Worm (Caenorhabditis elegans) whole organism, late embryonic: Measurements from ENCODE around the gene srx-78.

Source experiments
- C38D4.7 ChIP-seq: fragments of 200-800 bp; sonication (Bioruptor generic); optimal IDR thresholded peaks from 2 replicates; lab custom pipeline; 2018; ENCODE audit warnings: mild to moderate bottlenecking, missing genetic modification characterization, moderate library complexity, missing compliant biosample characterization
- F13H6.1 ChIP-seq: sonication (generic microtip); optimal IDR thresholded peaks from 2 replicates; lab custom pipeline; 2016; ENCODE audit warnings: missing genetic modification characterization, missing compliant biosample characterization
- K02D7.2 ChIP-seq: sonication (generic microtip); optimal IDR thresholded peaks from 2 replicates; lab custom pipeline; 2017; ENCODE audit warnings: mild to moderate bottlenecking, missing genetic modification characterization, missing compliant biosample characterization
- K09A11.1 ChIP-seq: sonication (generic microtip); optimal IDR thresholded peaks from 2 replicates; lab custom pipeline; 2017; ENCODE audit warnings: antibody characterized with exemption, mild to moderate bottlenecking, missing genetic modification characterization, missing compliant biosample characterization; ENCODE audit not compliant: insufficient read depth
- T23F11.4 ChIP-seq: fragments of 200-800 bp; sonication (Bioruptor generic); optimal IDR thresholded peaks from 2 replicates; lab custom pipeline; 2018; ENCODE audit warnings: mild to moderate bottlenecking, missing genetic modification characterization, missing compliant biosample characterization
- Y22D7AL.16 ChIP-seq: sonication (generic microtip); optimal IDR thresholded peaks from 2 replicates; lab custom pipeline; 2016; ENCODE audit warnings: missing genetic modification characterization, missing compliant biosample characterization
- ama-1 ChIP-seq: fragments of 150-350 bp; optimal IDR thresholded peaks from 2 replicates; lab custom pipeline; 2014
- ceh-14 ChIP-seq: sonication (generic microtip); optimal IDR thresholded peaks from 2 replicates; lab custom pipeline; 2016; ENCODE audit warnings: missing genotype, missing genetic modification characterization, missing compliant biosample characterization
- ceh-18 ChIP-seq: sonication (generic microtip); optimal IDR thresholded peaks from 2 replicates; lab custom pipeline; 2016; ENCODE audit warnings: missing genetic modification characterization, missing compliant biosample characterization
- ceh-2 ChIP-seq: sonication (generic microtip); optimal IDR thresholded peaks from 2 replicates; lab custom pipeline; 2016; ENCODE audit warnings: missing genotype, missing genetic modification characterization, missing compliant biosample characterization
- ceh-22 ChIP-seq: sonication (generic microtip); optimal IDR thresholded peaks from 2 replicates; lab custom pipeline; 2017; ENCODE audit warnings: missing biosample characterization, missing genetic modification characterization
- ceh-24 ChIP-seq: sonication (generic microtip); optimal IDR thresholded peaks from 2 replicates; lab custom pipeline; 2016; ENCODE audit warnings: mild to moderate bottlenecking, missing genetic modification characterization, missing compliant biosample characterization
- ceh-30 ChIP-seq: fragments of 150-350 bp; optimal IDR thresholded peaks from 2 replicates; lab custom pipeline; 2014; ENCODE audit warnings: missing biosample characterization, missing genetic modification characterization
- ceh-31 ChIP-seq: sonication (generic microtip); optimal IDR thresholded peaks from 2 replicates; lab custom pipeline; 2016; ENCODE audit warnings: missing genetic modification characterization, missing compliant biosample characterization
- ceh-34 ChIP-seq: sonication (generic microtip); optimal IDR thresholded peaks from 2 replicates; lab custom pipeline; 2016; ENCODE audit warnings: mild to moderate bottlenecking, missing genetic modification characterization, missing compliant biosample characterization
- ceh-48 ChIP-seq: sonication (generic microtip); optimal IDR thresholded peaks from 2 replicates; lab custom pipeline; 2016; ENCODE audit warnings: missing genetic modification characterization, inconsistent platforms, missing compliant biosample characterization
- ceh-6 ChIP-seq: fragments of 200-800 bp; sonication (Bioruptor generic); optimal IDR thresholded peaks from 2 replicates; lab custom pipeline; 2018; ENCODE audit warnings: mild to moderate bottlenecking, missing genetic modification characterization, missing compliant biosample characterization
- ceh-9 ChIP-seq: sonication (generic microtip); optimal IDR thresholded peaks from 2 replicates; lab custom pipeline; 2016; ENCODE audit warnings: mild to moderate bottlenecking, missing genetic modification characterization, inconsistent platforms, missing compliant biosample characterization
- che-1 ChIP-seq: sonication (generic microtip); optimal IDR thresholded peaks from 2 replicates; lab custom pipeline; 2016; ENCODE audit warnings: mild to moderate bottlenecking, missing genetic modification characterization, missing compliant biosample characterization
- elt-2 ChIP-seq: sonication (generic microtip); optimal IDR thresholded peaks from 2 replicates; lab custom pipeline; 2016; ENCODE audit warnings: missing genetic modification reagents, missing genetic modification characterization, missing compliant biosample characterization
- elt-4 ChIP-seq: sonication (generic microtip); optimal IDR thresholded peaks from 2 replicates; lab custom pipeline; 2016; ENCODE audit warnings: missing genetic modification characterization, missing compliant biosample characterization
- ets-4 ChIP-seq: sonication (generic microtip); optimal IDR thresholded peaks from 2 replicates; lab custom pipeline; 2016; ENCODE audit warnings: missing genetic modification characterization, missing compliant biosample characterization
- eyg-1 ChIP-seq: sonication (generic microtip); optimal IDR thresholded peaks from 2 replicates; lab custom pipeline; 2016; ENCODE audit warnings: missing genotype, missing genetic modification characterization, missing compliant biosample characterization
- fkh-10 ChIP-seq: fragments of 150-350 bp; optimal IDR thresholded peaks from 2 replicates; lab custom pipeline; 2014; ENCODE audit warnings: missing biosample characterization, missing genetic modification reagents, missing genetic modification characterization
- fkh-6 ChIP-seq: sonication (generic microtip); optimal IDR thresholded peaks from 2 replicates; lab custom pipeline; 2016; ENCODE audit warnings: missing genetic modification characterization, missing compliant biosample characterization
- gmeb-2 ChIP-seq: sonication (generic microtip); optimal IDR thresholded peaks from 2 replicates; lab custom pipeline; 2016; ENCODE audit warnings: missing genetic modification characterization, inconsistent platforms, missing compliant biosample characterization
- hlh-30 ChIP-seq: sonication (generic microtip); optimal IDR thresholded peaks from 2 replicates; lab custom pipeline; 2017; ENCODE audit warnings: antibody characterized with exemption, missing genetic modification characterization, missing compliant biosample characterization; ENCODE audit not compliant: insufficient read depth
- hlh-6 ChIP-seq: sonication (generic microtip); optimal IDR thresholded peaks from 2 replicates; lab custom pipeline; 2016; ENCODE audit warnings: missing genotype, missing genetic modification characterization, missing compliant biosample characterization
- lim-6 ChIP-seq: sonication (generic microtip); optimal IDR thresholded peaks from 2 replicates; lab custom pipeline; 2016; ENCODE audit warnings: missing genetic modification characterization, missing compliant biosample characterization
- madf-2 ChIP-seq: sonication (generic microtip); optimal IDR thresholded peaks from 2 replicates; lab custom pipeline; 2017; ENCODE audit warnings: missing genetic modification characterization, missing compliant biosample characterization
- mec-3 ChIP-seq: sonication (generic microtip); optimal IDR thresholded peaks from 2 replicates; lab custom pipeline; 2016; ENCODE audit warnings: borderline replicate concordance, missing genetic modification characterization, missing compliant biosample characterization
- nhr-11 ChIP-seq: fragments of 150-350 bp; optimal IDR thresholded peaks from 2 replicates; lab custom pipeline; 2014; ENCODE audit warnings: missing biosample characterization, missing genetic modification characterization
- nhr-232 ChIP-seq: sonication (generic microtip); optimal IDR thresholded peaks from 2 replicates; lab custom pipeline; 2016; ENCODE audit warnings: missing genetic modification characterization, missing compliant biosample characterization
- npax-4 ChIP-seq: sonication (generic microtip); optimal IDR thresholded peaks from 2 replicates; lab custom pipeline; 2016; ENCODE audit warnings: missing genetic modification characterization, missing compliant biosample characterization
- odd-2 ChIP-seq: sonication (generic microtip); optimal IDR thresholded peaks from 2 replicates; lab custom pipeline; 2017; ENCODE audit warnings: antibody characterized with exemption, mild to moderate bottlenecking, missing genetic modification characterization, missing compliant biosample characterization
- pag-3 ChIP-seq: sonication (generic microtip); optimal IDR thresholded peaks from 2 replicates; lab custom pipeline; 2016; ENCODE audit warnings: missing compliant biosample characterization, missing genetic modification characterization, borderline replicate concordance
- pat-9 ChIP-seq: fragments of 200-800 bp; sonication (Bioruptor generic); optimal IDR thresholded peaks from 2 replicates; lab custom pipeline; 2018; ENCODE audit warnings: mild to moderate bottlenecking, missing genetic modification characterization, moderate library complexity, missing compliant biosample characterization
- pax-1 ChIP-seq: fragments of 150-350 bp; optimal IDR thresholded peaks from 2 replicates; lab custom pipeline; 2014; ENCODE audit warnings: missing biosample characterization, missing genetic modification characterization
- pha-4 ChIP-seq: fragments of 150-350 bp; optimal IDR thresholded peaks from 2 replicates; lab custom pipeline; 2018; ENCODE audit warnings: missing biosample characterization, missing genetic modification reagents, missing genetic modification characterization
- pros-1 ChIP-seq: fragments of 150-350 bp; optimal IDR thresholded peaks from 2 replicates; lab custom pipeline; 2014; ENCODE audit warnings: missing biosample characterization, missing genetic modification reagents, missing genetic modification characterization
- ref-2 ChIP-seq: sonication (generic microtip); optimal IDR thresholded peaks from 2 replicates; lab custom pipeline; 2016; ENCODE audit warnings: missing genetic modification characterization, missing compliant biosample characterization
- rnt-1 ChIP-seq: sonication (generic microtip); optimal IDR thresholded peaks from 2 replicates; lab custom pipeline; 2016; ENCODE audit warnings: missing genetic modification characterization, missing compliant biosample characterization
- sdc-2 ChIP-seq: sonication (generic microtip); optimal IDR thresholded peaks from 2 replicates; lab custom pipeline; 2016; ENCODE audit warnings: missing genotype, missing genetic modification characterization, missing compliant biosample characterization
- sox-2 ChIP-seq: fragments of 200-800 bp; sonication (Bioruptor generic); IDR thresholded peaks from 2 replicates; pipeline ENCODE4 v1.3.6; 2022; ENCODE audit warnings: missing genetic modification reagents, missing genetic modification characterization, missing compliant biosample characterization
- sox-4 ChIP-seq: sonication (generic microtip); optimal IDR thresholded peaks from 2 replicates; lab custom pipeline; 2017; ENCODE audit warnings: mild to moderate bottlenecking, missing genetic modification characterization, inconsistent platforms, missing compliant biosample characterization
- tbx-7 ChIP-seq: sonication (generic microtip); optimal IDR thresholded peaks from 2 replicates; lab custom pipeline; 2016; ENCODE audit warnings: missing genotype, missing genetic modification characterization, missing compliant biosample characterization
- unc-55 ChIP-seq: sonication (generic microtip); optimal IDR thresholded peaks from 2 replicates; lab custom pipeline; 2017; ENCODE audit warnings: missing biosample characterization, missing genetic modification reagents, missing genetic modification characterization
- zip-5 ChIP-seq: sonication (generic microtip); optimal IDR thresholded peaks from 2 replicates; lab custom pipeline; 2016; ENCODE audit warnings: missing genetic modification characterization, missing compliant biosample characterization
- ztf-16 ChIP-seq: sonication (generic microtip); optimal IDR thresholded peaks from 2 replicates; lab custom pipeline; 2017; ENCODE audit warnings: missing genetic modification characterization, missing compliant biosample characterization

The srx-78 gene

DNA sequence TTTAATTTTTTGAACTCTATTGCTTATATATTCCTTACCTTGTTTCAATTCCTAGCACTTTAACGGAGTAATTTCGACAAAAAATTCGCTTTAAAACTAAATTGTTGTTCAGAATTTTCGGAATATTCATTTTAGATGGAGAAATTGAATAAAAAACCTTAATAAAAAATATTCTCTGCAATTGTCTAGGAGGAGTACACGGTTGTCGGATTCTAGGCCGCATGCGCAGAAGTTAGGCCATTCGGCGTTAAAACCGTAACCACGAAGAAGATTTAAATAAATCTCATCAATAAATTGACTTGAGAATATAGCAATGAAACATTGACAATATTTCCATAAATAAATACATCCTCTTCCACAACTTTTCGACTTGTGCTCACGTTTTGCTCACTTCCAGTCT, 12.6 kb upstream of the srx-78 start, which contains the start of the genes C01G10.10 and C01G10.9 (continued):
- peak; percentile 81 for TF ChIP-seq elt-2 (tag; lab: Kevin White, UChicago)
- peak; percentile 33 for TF ChIP-seq fkh-6

- TF ChIP-seq pax-1 (tag; lab: Kevin White, UChicago): no peak
- no peak for TF ChIP-seq madf-2 (tag; lab: Kevin White, UChicago)
- no peak for TF ChIP-seq che-1 (tag; lab: Kevin White, UChicago)
- TF ChIP-seq rnt-1 (tag; lab: Kevin White, UChicago): no peak
- no peak for TF ChIP-seq pat-9 (tag; lab: Kevin White, UChicago)
- TF ChIP-seq ets-4: no peak
- no peak for TF ChIP-seq ceh-30 (tag; lab: Kevin White, UChicago)
- no peak for TF ChIP-seq K09A11.1 (tag; lab: Kevin White, UChicago)
- no peak for TF ChIP-seq ceh-34 (tag; lab: Kevin White, UChicago)
- TF ChIP-seq pha-4 (tag; lab: Kevin White, UChicago): no peak
- no peak for TF ChIP-seq zip-5 (tag; lab: Kevin White, UChicago)
- TF ChIP-seq ztf-16: no peak
- no peak for TF ChIP-seq K02D7.2 (tag; lab: Kevin White, UChicago)
- no peak for TF ChIP-seq F13H6.1
Measured at ce11 chrV:15083659-15084058, 11.2 kb upstream of the srx-78 start.

- peak; percentile 66 for TF ChIP-seq eyg-1 (tag; lab: Kevin White, UChicago)
- TF ChIP-seq ceh-48 (tag; lab: Kevin White, UChicago): peak; percentile 29
- peak; percentile 94 for TF ChIP-seq ceh-14 (tag; lab: Kevin White, UChicago)
- peak; percentile 84 for TF ChIP-seq ref-2
- no peak for TF ChIP-seq ceh-9 (tag; lab: Kevin White, UChicago)
- TF ChIP-seq hlh-30 (tag; lab: Kevin White, UChicago): no peak
- no peak for TF ChIP-seq sox-2
- no peak for TF ChIP-seq ceh-6 (GFP tag; lab: Kevin White, UChicago)
- no peak for TF ChIP-seq pha-4 (tag; lab: Kevin White, UChicago)
- no peak for TF ChIP-seq npax-4 (tag; lab: Kevin White, UChicago)
- TF ChIP-seq elt-4 (tag; lab: Kevin White, UChicago): no peak
- peak; percentile 92 for TF ChIP-seq tbx-7
- TF ChIP-seq T23F11.4 (GFP tag; lab: Kevin White, UChicago): no peak
- TF ChIP-seq ceh-24 (tag; lab: Kevin White, UChicago): no peak
- TF ChIP-seq odd-2 (tag; lab: Kevin White, UChicago): no peak
- peak; percentile 40 for TF ChIP-seq pax-1 (tag; lab: Kevin White, UChicago)
- TF ChIP-seq sox-4 (tag; lab: Kevin White, UChicago): no peak
- peak; percentile 97 for TF ChIP-seq ceh-2
- TF ChIP-seq lim-6 (tag; lab: Kevin White, UChicago): peak; percentile 89
- TF ChIP-seq ceh-22 (tag; lab: Kevin White, UChicago): no peak
- no peak for TF ChIP-seq C38D4.7 (GFP tag; lab: Kevin White, UChicago)
- TF ChIP-seq fkh-10 (GFP tag; lab: Kevin White, UChicago): no peak
- no peak for TF ChIP-seq ama-1 (lab: Kevin White, UChicago)
- TF ChIP-seq ceh-31 (tag; lab: Kevin White, UChicago): peak; percentile 98
- no peak for TF ChIP-seq nhr-11
- TF ChIP-seq ceh-34 (tag; lab: Kevin White, UChicago): peak; percentile 68
- peak; percentile 15 for TF ChIP-seq gmeb-2 (tag; lab: Kevin White, UChicago)
- no peak for TF ChIP-seq pros-1 (tag; lab: Kevin White, UChicago)
- TF ChIP-seq ztf-16: peak; percentile 70
- no peak for TF ChIP-seq unc-55
- no peak for TF ChIP-seq pag-3 (tag; lab: Kevin White, UChicago)
- peak; percentile 97 for TF ChIP-seq ets-4
- peak; percentile 81 for TF ChIP-seq ceh-18 (tag; lab: Kevin White, UChicago)
- no peak for TF ChIP-seq nhr-232 (tag; lab: Kevin White, UChicago)
- TF ChIP-seq madf-2 (tag; lab: Kevin White, UChicago): peak; percentile 35
- TF ChIP-seq mec-3 (tag; lab: Kevin White, UChicago): peak; percentile 85
- peak; percentile 67 for TF ChIP-seq ceh-30 (tag; lab: Kevin White, UChicago)
- TF ChIP-seq Y22D7AL.16 (tag; lab: Kevin White, UChicago): no peak
- peak; percentile 15 for TF ChIP-seq hlh-6 (tag; lab: Kevin White, UChicago)
- TF ChIP-seq sdc-2 (tag; lab: Kevin White, UChicago): peak; percentile 51
Measured at ce11 chrV:15085335-15085800, 9.5 kb upstream of the srx-78 start, which contains the start of the genes ahsa-1 and C01G10.7. Gene ahsa-1 (minus strand): TSS chrV:15085385. Gene C01G10.7 (plus strand): TSS chrV:15085747.
